Fruit fly (Drosophila melanogaster) whole organism: ENCODE measurements around the gene CG43136.

Experiments
- CG8478 ChIP-seq: fragments of >200 bp; optimal IDR thresholded peaks from 2 replicates; lab custom pipeline; 2018; ENCODE audit warnings: inconsistent platforms
- psq ChIP-seq: fragments of >200 bp; optimal IDR thresholded peaks from 2 replicates; lab custom pipeline; 2017
- usp ChIP-seq: fragments of >200 bp; optimal IDR thresholded peaks from 2 replicates; lab custom pipeline; 2017; ENCODE audit warnings: missing biosample characterization, missing genetic modification characterization, mixed read lengths

- no peak for TF ChIP-seq usp (GFP tag; lab: Kevin White, UChicago)
- no peak for TF ChIP-seq CG8478
- TF ChIP-seq psq = no peak
Observed at dm6 chrX:5812877-5813276, 40.7 kb upstream of the CG43136 start, which contains the start of gene CG44329.
